Fruit fly (Drosophila melanogaster): ENCODE results near the gene PMP34.

dm6 chr3L:4363887-4364794, 45.6 kb downstream of the PMP34 start, which contains the start of the genes Cip4 and mRpS6:
- peak; percentile 26; the same call in 1 of the 3 replicates for TF ChIP-seq fd96Ca (GFP tag; IDR thresholded peaks at IDR 0.05)
- no peak for TF ChIP-seq CG13204 (GFP tag; optimal IDR thresholded peaks at IDR 0.05)
- peak; percentile 41 for TF ChIP-seq gl (tag; optimal IDR thresholded peaks at IDR 0.05)
- peak; percentile 13 for TF ChIP-seq EcR (GFP tag; optimal IDR thresholded peaks at IDR 0.05)
- peak; percentile 62 for TF ChIP-seq Snoo (tag; optimal IDR thresholded peaks at IDR 0.05)
- peak; percentile 54 for TF ChIP-seq CG12605 (GFP tag; IDR thresholded peaks at IDR 0.05)

Measured in whole organism, pupa.